Fruit fly (Drosophila melanogaster) whole organism, pupa: ENCODE measurements around the gene CG32767.

Experiments used
- CG10348 ChIP-seq: fragments of 200-800 bp; sonication (Bioruptor generic); IDR thresholded peaks from 2 replicates; pipeline ENCODE4 v1.3.6; 2022; ENCODE audit warnings: missing biosample characterization, missing genetic modification characterization
- CG12605 ChIP-seq: fragments of 200-800 bp; sonication (Bioruptor generic); IDR thresholded peaks from 2 replicates; pipeline ENCODE4 v1.3.6; 2022; ENCODE audit warnings: missing biosample characterization, missing genetic modification characterization
- CG13204 ChIP-seq: fragments of 200-800 bp; sonication (Bioruptor generic); optimal IDR thresholded peaks from 2 replicates; lab custom pipeline; 2018; ENCODE audit warnings: missing biosample characterization, mild to moderate bottlenecking, missing genetic modification characterization, moderate library complexity
- CG14655 ChIP-seq: fragments of 200-800 bp; sonication (Bioruptor generic); optimal IDR thresholded peaks from 3 replicates; lab custom pipeline; 2017; ENCODE audit warnings: mild to moderate bottlenecking, missing biosample characterization, missing genetic modification reagents, missing genetic modification characterization
- CG15710 ChIP-seq: fragments of 200-800 bp; sonication (Bioruptor generic); optimal IDR thresholded peaks from 2 replicates; lab custom pipeline; 2018; ENCODE audit warnings: missing biosample characterization, mild to moderate bottlenecking, missing genetic modification characterization, moderate library complexity
- CG17806 ChIP-seq: fragments of 200-800 bp; sonication (Bioruptor generic); optimal IDR thresholded peaks from 2 replicates; lab custom pipeline; 2018; ENCODE audit warnings: missing biosample characterization, mild to moderate bottlenecking, missing genetic modification characterization, moderate library complexity
- CG32121 ChIP-seq: fragments of 200-800 bp; sonication (Bioruptor generic); IDR thresholded peaks from 2 replicates; pipeline ENCODE4 v1.3.6; 2022; ENCODE audit warnings: missing biosample characterization, missing genetic modification characterization
- CG34367 ChIP-seq: fragments of 200-800 bp; sonication (Bioruptor generic); optimal IDR thresholded peaks from 2 replicates; lab custom pipeline; 2018; ENCODE audit warnings: missing biosample characterization, mild to moderate bottlenecking, missing genetic modification characterization
- CG4496 ChIP-seq: fragments of 200-800 bp; sonication (Bioruptor generic); IDR thresholded peaks from 3 replicates; pipeline ENCODE4 v1.3.6; 2022; ENCODE audit warnings: missing biosample characterization, missing genetic modification characterization
- CG8159 ChIP-seq: fragments of 200-800 bp; sonication (Bioruptor generic); optimal IDR thresholded peaks from 3 replicates; lab custom pipeline; 2018; ENCODE audit warnings: missing biosample characterization, mild to moderate bottlenecking, missing genetic modification characterization, moderate library complexity
- CG8301 ChIP-seq: fragments of 200-800 bp; sonication (Bioruptor generic); optimal IDR thresholded peaks from 2 replicates; lab custom pipeline; 2018; ENCODE audit warnings: missing biosample characterization, mild to moderate bottlenecking, missing genetic modification characterization
- CG9948 ChIP-seq: fragments of 200-800 bp; sonication (Bioruptor generic); optimal IDR thresholded peaks from 2 replicates; lab custom pipeline; 2018; ENCODE audit warnings: missing biosample characterization, mild to moderate bottlenecking, missing genetic modification characterization, moderate library complexity
- D1 ChIP-seq: fragments of 200-800 bp; sonication (Bioruptor generic); optimal IDR thresholded peaks from 2 replicates; lab custom pipeline; 2018; ENCODE audit warnings: missing biosample characterization, mild to moderate bottlenecking, missing genetic modification characterization, moderate library complexity
- EcR ChIP-seq: fragments of 200-800 bp; sonication (Bioruptor generic); optimal IDR thresholded peaks from 3 replicates; lab custom pipeline; 2019; ENCODE audit warnings: missing biosample characterization, missing genetic modification characterization, mild to moderate bottlenecking, moderate library complexity, missing genetic modification reagents
- Ets98B ChIP-seq: fragments of 200-800 bp; sonication (Bioruptor generic); IDR thresholded peaks from 2 replicates; pipeline ENCODE4 v1.3.6; 2022; ENCODE audit warnings: missing biosample characterization, missing genetic modification characterization
- Pif1A ChIP-seq: fragments of 200-800 bp; sonication (Bioruptor generic); optimal IDR thresholded peaks from 3 replicates; lab custom pipeline; 2016; ENCODE audit warnings: missing biosample characterization, missing genetic modification characterization
- Pif1B ChIP-seq: fragments of 200-800 bp; sonication (Bioruptor generic); optimal IDR thresholded peaks from 3 replicates; lab custom pipeline; 2016; ENCODE audit warnings: missing biosample characterization, missing genetic modification characterization
- Snoo ChIP-seq: fragments of 200-800 bp; sonication (Bioruptor generic); optimal IDR thresholded peaks from 3 replicates; lab custom pipeline; 2017; ENCODE audit warnings: missing biosample characterization, mild to moderate bottlenecking, missing genetic modification characterization, inconsistent platforms
- fd96Ca ChIP-seq: fragments of 200-800 bp; sonication (Bioruptor generic); IDR thresholded peaks from 3 replicates; pipeline ENCODE4 v1.3.6; 2022; ENCODE audit warnings: missing biosample characterization, missing genetic modification characterization
- gl ChIP-seq: fragments of 200-800 bp; sonication (Bioruptor generic); optimal IDR thresholded peaks from 2 replicates; lab custom pipeline; 2018; ENCODE audit warnings: missing biosample characterization, mild to moderate bottlenecking, missing genetic modification characterization
- rn ChIP-seq: fragments of 200-800 bp; sonication (Bioruptor generic); IDR thresholded peaks from 2 replicates; pipeline ENCODE4 v1.3.6; 2022; ENCODE audit warnings: missing biosample characterization, missing genetic modification characterization

The CG32767 gene

DNA sequence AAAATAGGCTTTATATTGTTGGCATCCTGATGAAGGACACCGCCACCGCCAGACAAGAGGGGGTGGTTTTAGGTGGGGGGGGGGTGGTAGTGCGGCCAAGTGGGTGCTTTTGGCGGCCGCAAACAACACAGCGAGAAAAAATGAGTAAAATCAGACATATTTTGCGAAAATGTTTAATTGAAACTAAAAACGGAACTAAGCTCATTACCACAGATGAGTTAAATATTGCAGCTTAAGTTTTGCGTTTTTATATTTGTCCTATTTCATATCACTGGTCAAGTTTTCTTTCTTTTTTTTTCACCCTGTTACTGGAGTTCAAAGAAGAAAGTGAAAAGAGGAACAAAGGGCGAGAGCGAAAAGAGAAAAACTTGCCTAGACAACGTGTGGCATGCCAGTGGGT lies 9.4 kb upstream of the CG32767 start:
- TF ChIP-seq Snoo (tag; lab: Kevin White, UChicago) (no peak), Ets98B (GFP tag; lab: Robert Waterston, UW) (no peak), CG10348 (GFP tag; lab: Robert Waterston, UW) (no peak), EcR (GFP tag; lab: Kevin White, UChicago) (no peak), CG15710 (tag; lab: Kevin White, UChicago) (no peak), CG17806 (tag; lab: Kevin White, UChicago) (peak; percentile 15), CG8159 (peak; percentile 32), rn (no peak)

DNA sequence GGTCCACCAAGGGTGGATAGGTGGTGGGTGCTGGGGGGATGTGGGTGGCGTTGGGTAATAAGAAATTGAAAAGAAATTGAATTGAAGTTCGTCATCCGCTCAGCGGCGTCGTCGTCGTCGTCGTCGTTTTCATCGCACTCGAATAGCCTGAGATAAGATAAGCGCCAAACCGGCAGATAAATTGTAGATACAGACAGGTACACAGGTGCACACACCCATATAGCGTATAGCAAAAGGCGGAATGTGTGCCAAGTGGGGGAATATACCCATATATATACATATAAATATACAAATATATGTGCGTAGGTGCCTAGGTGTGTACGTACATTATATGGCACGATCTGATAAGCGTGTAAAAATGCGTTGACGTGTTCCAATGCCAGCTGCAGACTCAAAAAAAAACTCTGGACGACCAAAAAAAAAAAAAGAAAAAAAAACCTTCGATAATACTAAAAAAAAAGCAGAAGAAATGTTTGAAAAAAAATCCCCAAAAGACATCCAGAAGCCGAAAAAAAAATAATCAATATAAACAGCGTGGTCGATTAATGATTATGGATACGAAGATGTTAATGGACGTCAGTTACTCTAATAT lies 7.3 kb upstream of the CG32767 start:
- TF ChIP-seq CG34367 (tag; lab: Kevin White, UChicago) (no peak), CG4496 (GFP tag; lab: Robert Waterston, UW) (no peak), fd96Ca (GFP tag; lab: Robert Waterston, UW) (no peak), Pif1A (GFP tag; lab: Kevin White, UChicago) (no peak), Ets98B (GFP tag; lab: Robert Waterston, UW) (no peak), rn (no peak), CG10348 (GFP tag; lab: Robert Waterston, UW) (no peak), CG8301 (tag; lab: Kevin White, UChicago) (no peak), CG17806 (tag; lab: Kevin White, UChicago) (no peak), D1 (tag; lab: Kevin White, UChicago) (no peak), Pif1B (GFP tag; lab: Kevin White, UChicago) (no peak), CG14655 (no peak), CG8159 (no peak), EcR (GFP tag; lab: Kevin White, UChicago) (no peak), Snoo (tag; lab: Kevin White, UChicago) (no peak), gl (tag; lab: Kevin White, UChicago) (no peak), CG9948 (no peak), CG15710 (tag; lab: Kevin White, UChicago) (no peak), CG13204 (no peak)

- TF ChIP-seq Pif1A (GFP tag; lab: Kevin White, UChicago) (no peak), CG8301 (tag; lab: Kevin White, UChicago) (no peak), CG15710 (tag; lab: Kevin White, UChicago) (no peak), CG4496 (GFP tag; lab: Robert Waterston, UW) (no peak), CG17806 (tag; lab: Kevin White, UChicago) (no peak), gl (tag; lab: Kevin White, UChicago) (no peak), CG13204 (no peak), CG9948 (no peak), D1 (tag; lab: Kevin White, UChicago) (no peak), CG32121 (GFP tag; lab: Robert Waterston, UW) (no peak), fd96Ca (GFP tag; lab: Robert Waterston, UW) (no peak), CG12605 (GFP tag; lab: Robert Waterston, UW) (no peak), CG8159 (no peak)
These were observed 6.6 kb upstream of the CG32767 start for dm6 chrX:5091154-5091553.

- TF ChIP-seq rn (no peak), fd96Ca (GFP tag; lab: Robert Waterston, UW) (no peak), Snoo (tag; lab: Kevin White, UChicago) (no peak), CG17806 (tag; lab: Kevin White, UChicago) (no peak), CG9948 (no peak), CG8301 (tag; lab: Kevin White, UChicago) (no peak), CG34367 (tag; lab: Kevin White, UChicago) (no peak), CG15710 (tag; lab: Kevin White, UChicago) (no peak), CG4496 (GFP tag; lab: Robert Waterston, UW) (no peak), Ets98B (GFP tag; lab: Robert Waterston, UW) (no peak), CG14655 (no peak), Pif1A (GFP tag; lab: Kevin White, UChicago) (no peak), CG8159 (no peak), D1 (tag; lab: Kevin White, UChicago) (no peak), gl (tag; lab: Kevin White, UChicago) (no peak)
These were observed 3.2 kb upstream of the CG32767 start for dm6 chrX:5087748-5088147.

dm6 chrX:5086724-5087660 lies 2.4 kb upstream of the CG32767 start:
- TF ChIP-seq CG32121 (GFP tag; lab: Robert Waterston, UW): peak; percentile 70
- TF ChIP-seq CG4496 (GFP tag; lab: Robert Waterston, UW): peak; percentile 84
- no peak for TF ChIP-seq Pif1B (GFP tag; lab: Kevin White, UChicago)
- TF ChIP-seq Snoo (tag; lab: Kevin White, UChicago): peak; percentile 41
- peak; percentile 50; the same call in 1 of the 2 replicates for TF ChIP-seq rn
- peak; percentile 40 for TF ChIP-seq CG34367 (tag; lab: Kevin White, UChicago)
- TF ChIP-seq CG8159: peak; percentile 42
- peak; percentile 70 for TF ChIP-seq Ets98B (GFP tag; lab: Robert Waterston, UW)
- peak; percentile 63 for TF ChIP-seq Pif1A (GFP tag; lab: Kevin White, UChicago)
- TF ChIP-seq gl (tag; lab: Kevin White, UChicago): peak; percentile 83
- peak; percentile 71 for TF ChIP-seq CG13204
- no peak for TF ChIP-seq EcR (GFP tag; lab: Kevin White, UChicago)
- peak; percentile 5 for TF ChIP-seq D1 (tag; lab: Kevin White, UChicago)
- TF ChIP-seq fd96Ca (GFP tag; lab: Robert Waterston, UW): no peak; the same call in 1 of the 3 replicates
- peak; percentile 58 for TF ChIP-seq CG8301 (tag; lab: Kevin White, UChicago)
- peak; percentile 72 for TF ChIP-seq CG14655
- TF ChIP-seq CG15710 (tag; lab: Kevin White, UChicago): peak; percentile 43
- TF ChIP-seq CG12605 (GFP tag; lab: Robert Waterston, UW): peak; percentile 87
- TF ChIP-seq CG10348 (GFP tag; lab: Robert Waterston, UW): no peak
- peak; percentile 44 for TF ChIP-seq CG17806 (tag; lab: Kevin White, UChicago)
- TF ChIP-seq CG9948: peak; percentile 46
- TF ChIP-seq, all 21 proteins: peak for 17
